Worm (Caenorhabditis elegans): Measurements from ENCODE around the gene ragc-1.

Gene ragc-1

ce11 chrIV:11603265-11603840 lies 1.4 kb downstream of the ragc-1 start:
- TF ChIP-seq aly-2 (tag; optimal IDR thresholded peaks at IDR 0.05) (no peak), daf-12 (tag; optimal IDR thresholded peaks at IDR 0.05) (no peak), ztf-4 (tag; optimal IDR thresholded peaks at IDR 0.05) (no peak), zag-1 (tag; optimal IDR thresholded peaks at IDR 0.05) (no peak), nhr-76 (tag; optimal IDR thresholded peaks at IDR 0.05) (no peak), ceh-16 (tag; optimal IDR thresholded peaks at IDR 0.05) (no peak), egl-27 (tag; optimal IDR thresholded peaks at IDR 0.05) (no peak), lin-39 (tag; optimal IDR thresholded peaks at IDR 0.05) (no peak), nhr-43 (tag; optimal IDR thresholded peaks at IDR 0.05; ENCODE audit: poor library complexity, severe bottlenecking) (no peak), unc-39 (tag; optimal IDR thresholded peaks at IDR 0.05) (no peak), nhr-67 (tag; optimal IDR thresholded peaks at IDR 0.05) (no peak), elt-3 (tag; optimal IDR thresholded peaks at IDR 0.05) (no peak)

- TF ChIP-seq mml-1 (tag; optimal IDR thresholded peaks at IDR 0.05) (no peak), jun-1 (tag; optimal IDR thresholded peaks at IDR 0.05) (no peak), egl-5 (tag; optimal IDR thresholded peaks at IDR 0.05) (no peak), sea-2 (GFP tag; optimal IDR thresholded peaks at IDR 0.05) (no peak), nhr-25 (tag; optimal IDR thresholded peaks at IDR 0.05) (no peak), skn-1 (tag; optimal IDR thresholded peaks at IDR 0.05) (no peak), ZK546.5 (tag; optimal IDR thresholded peaks at IDR 0.05) (no peak), tbx-2 (tag; optimal IDR thresholded peaks at IDR 0.05) (no peak), elt-1 (tag; optimal IDR thresholded peaks at IDR 0.05) (no peak), zag-1 (tag; optimal IDR thresholded peaks at IDR 0.05) (no peak), R02D3.7 (tag; optimal IDR thresholded peaks at IDR 0.05) (no peak), ztf-4 (tag; optimal IDR thresholded peaks at IDR 0.05) (no peak), snpc-4 (tag; optimal IDR thresholded peaks at IDR 0.05) (no peak), nhr-12 (tag; optimal IDR thresholded peaks at IDR 0.05) (no peak), pqm-1 (tag; optimal IDR thresholded peaks at IDR 0.05) (no peak), elt-3 (tag; optimal IDR thresholded peaks at IDR 0.05) (no peak), nhr-67 (tag; optimal IDR thresholded peaks at IDR 0.05) (no peak), fos-1 (tag; optimal IDR thresholded peaks at IDR 0.05) (no peak), ceh-28 (tag; optimal IDR thresholded peaks at IDR 0.05) (no peak), ceh-16 (tag; optimal IDR thresholded peaks at IDR 0.05) (no peak)
Observed at ce11 chrIV:11602498-11603068, 2.1 kb downstream of the ragc-1 start, which contains the start of gene rps-11. rps-11 (plus strand) TSS chrIV:11602641.

ce11 chrIV:11601721-11602405 lies 2.9 kb downstream of the ragc-1 start:
- TF ChIP-seq jun-1 (tag; optimal IDR thresholded peaks at IDR 0.05) (no peak), tbx-2 (tag; optimal IDR thresholded peaks at IDR 0.05) (no peak), fos-1 (tag; optimal IDR thresholded peaks at IDR 0.05) (no peak), lin-39 (tag; optimal IDR thresholded peaks at IDR 0.05) (peak; percentile 74), mml-1 (tag; optimal IDR thresholded peaks at IDR 0.05) (no peak), aly-2 (tag; optimal IDR thresholded peaks at IDR 0.05) (peak; percentile 81), ztf-4 (tag; optimal IDR thresholded peaks at IDR 0.05) (peak; percentile 14), zag-1 (tag; optimal IDR thresholded peaks at IDR 0.05) (no peak), nhr-12 (tag; optimal IDR thresholded peaks at IDR 0.05) (no peak), snpc-4 (tag; optimal IDR thresholded peaks at IDR 0.05) (peak; percentile 56), nhr-25 (tag; optimal IDR thresholded peaks at IDR 0.05) (peak; percentile 35), nhr-43 (tag; optimal IDR thresholded peaks at IDR 0.05; ENCODE audit: poor library complexity, severe bottlenecking) (peak; percentile 67), fkh-2 (tag; optimal IDR thresholded peaks at IDR 0.05) (no peak), lsy-12 (tag; optimal IDR thresholded peaks at IDR 0.05) (peak; percentile 70), nfya-1 (tag; optimal IDR thresholded peaks at IDR 0.05; ENCODE audit: insufficient read depth) (peak; percentile 89), nhr-67 (tag; optimal IDR thresholded peaks at IDR 0.05) (no peak), nhr-77 (tag; optimal IDR thresholded peaks at IDR 0.05) (peak; percentile 12), nhr-76 (tag; optimal IDR thresholded peaks at IDR 0.05) (no peak), elt-3 (tag; optimal IDR thresholded peaks at IDR 0.05) (no peak), ama-1 (optimal IDR thresholded peaks at IDR 0.05) (peak; percentile 57), elt-2 (tag; optimal IDR thresholded peaks at IDR 0.05) (peak; percentile 26), mdl-1 (tag; optimal IDR thresholded peaks at IDR 0.05) (no peak), hmg-11 (tag; optimal IDR thresholded peaks at IDR 0.05) (peak; percentile 90), lin-15B (tag; optimal IDR thresholded peaks at IDR 0.05) (peak; percentile 75), ceh-9 (tag; optimal IDR thresholded peaks at IDR 0.05) (no peak), R02D3.7 (tag; optimal IDR thresholded peaks at IDR 0.05) (peak; percentile 28), ZK546.5 (tag; optimal IDR thresholded peaks at IDR 0.05) (no peak), pha-4 (tag; optimal IDR thresholded peaks at IDR 0.05) (peak; percentile 77), nhr-23 (tag; optimal IDR thresholded peaks at IDR 0.05) (peak; percentile 74), pqm-1 (tag; optimal IDR thresholded peaks at IDR 0.05) (peak; percentile 43), ceh-16 (tag; optimal IDR thresholded peaks at IDR 0.05) (no peak), unc-62 (GFP tag; optimal IDR thresholded peaks at IDR 0.05) (no peak)

All from whole organism, L3 larva.